Worm (Caenorhabditis elegans) whole organism, mixed stage, embryonic: Measurements from ENCODE around the gene trx-3.

Experiments used
- blmp-1 ChIP-seq: fragments of 150-350 bp; optimal IDR thresholded peaks from 2 replicates; lab custom pipeline; 2014; ENCODE audit warnings: missing biosample characterization, missing genetic modification characterization
- ceh-39 ChIP-seq: fragments of 150-350 bp; optimal IDR thresholded peaks from 2 replicates; lab custom pipeline; 2014; ENCODE audit warnings: missing biosample characterization, missing genetic modification characterization
- ces-1 ChIP-seq: fragments of 150-350 bp; optimal IDR thresholded peaks from 2 replicates; lab custom pipeline; 2014; ENCODE audit warnings: missing biosample characterization, missing genetic modification reagents, missing genetic modification characterization
- drap-1 ChIP-seq: fragments of 200-800 bp; sonication (Bioruptor generic); optimal IDR thresholded peaks from 3 replicates; lab custom pipeline; 2018; ENCODE audit warnings: mild to moderate bottlenecking, missing genetic modification characterization, missing compliant biosample characterization
- elt-1 ChIP-seq: sonication (generic microtip); optimal IDR thresholded peaks from 2 replicates; lab custom pipeline; 2017; ENCODE audit warnings: missing genetic modification characterization, mild to moderate bottlenecking, missing compliant biosample characterization, antibody characterized with exemption, moderate library complexity, borderline replicate concordance; ENCODE audit not compliant: insufficient read depth
- elt-3 ChIP-seq: fragments of 150-350 bp; optimal IDR thresholded peaks from 2 replicates; lab custom pipeline; 2014; ENCODE audit warnings: missing biosample characterization, missing genetic modification characterization
- flh-1 ChIP-seq: fragments of 200-800 bp; sonication (Bioruptor generic); optimal IDR thresholded peaks from 2 replicates; lab custom pipeline; 2018; ENCODE audit warnings: mild to moderate bottlenecking, missing genetic modification characterization, moderate library complexity, missing compliant biosample characterization
- nhr-12 ChIP-seq: fragments of 150-350 bp; optimal IDR thresholded peaks from 2 replicates; lab custom pipeline; 2014; ENCODE audit warnings: missing biosample characterization, missing genetic modification characterization
- nhr-28 ChIP-seq: fragments of 150-350 bp; optimal IDR thresholded peaks from 2 replicates; lab custom pipeline; 2014; ENCODE audit warnings: missing biosample characterization, missing genetic modification characterization
- pha-4 ChIP-seq: fragments of 150-350 bp; optimal IDR thresholded peaks from 2 replicates; lab custom pipeline; 2018; ENCODE audit warnings: missing biosample characterization, missing genetic modification reagents, missing genetic modification characterization
- snpc-4 ChIP-seq: fragments of 150-350 bp; optimal IDR thresholded peaks from 2 replicates; lab custom pipeline; 2014; ENCODE audit warnings: missing biosample characterization, missing genetic modification characterization

ce11 chrIV:4523461-4523860, 36.6 kb downstream of the trx-3 start:
- TF ChIP-seq blmp-1 (tag; lab: Kevin White, UChicago) (no peak), nhr-28 (tag; lab: Kevin White, UChicago) (no peak), nhr-12 (tag; lab: Kevin White, UChicago) (no peak), ceh-39 (tag; lab: Kevin White, UChicago) (no peak), flh-1 (no peak), snpc-4 (tag; lab: Kevin White, UChicago) (no peak), ces-1 (no peak), elt-3 (no peak), elt-1 (no peak), drap-1 (no peak), pha-4 (tag; lab: Kevin White, UChicago) (no peak)
